Fruit fly (Drosophila melanogaster): ENCODE results near the gene CG15368.

CG15368 gene

dm6 chrX:9255964-9256520, 40.5 kb downstream of the CG15368 start, which contains the start of gene ric8a:
ric8a (plus strand) TSS chrX:9256168.
- TF ChIP-seq CTCF (optimal IDR thresholded peaks at IDR 0.05) (no peak), CG8478 (optimal IDR thresholded peaks at IDR 0.05) (no peak)

- TF ChIP-seq CG8478 (optimal IDR thresholded peaks at IDR 0.05): no peak
- TF ChIP-seq CTCF (optimal IDR thresholded peaks at IDR 0.05): no peak
These were observed 50.5 kb downstream of the CG15368 start for dm6 chrX:9266082-9266481.
